Worm (Caenorhabditis elegans): ENCODE data around the gene mrps-9.

mrps-9 gene

DNA sequence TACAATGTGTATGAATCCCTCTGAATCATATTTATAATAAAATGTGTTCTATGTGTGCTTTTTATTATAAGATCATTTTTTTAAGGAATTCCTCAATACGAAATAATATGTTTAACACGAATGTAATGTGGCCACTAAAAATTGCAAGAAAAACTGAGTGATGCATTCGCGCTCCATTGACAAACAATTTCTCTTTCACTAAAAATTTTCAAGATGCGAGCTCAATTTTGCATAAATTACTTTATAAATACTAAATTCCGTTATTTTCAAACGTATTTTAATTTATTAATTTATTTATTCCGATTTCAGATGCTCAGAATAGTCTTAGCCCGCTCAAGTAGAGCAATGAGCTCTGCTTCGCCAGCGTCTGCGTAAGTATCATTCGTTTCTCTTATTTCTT is at the start of gene mrps-9:
mrps-9 (plus strand) TSS at position 310 of the 400 bp plus-strand sequence.
- no peak for TF ChIP-seq nhr-179 (tag; optimal IDR thresholded peaks at IDR 0.05)
- TF ChIP-seq mcd-1 (GFP tag; IDR thresholded peaks at IDR 0.05), result peak; percentile 86

DNA sequence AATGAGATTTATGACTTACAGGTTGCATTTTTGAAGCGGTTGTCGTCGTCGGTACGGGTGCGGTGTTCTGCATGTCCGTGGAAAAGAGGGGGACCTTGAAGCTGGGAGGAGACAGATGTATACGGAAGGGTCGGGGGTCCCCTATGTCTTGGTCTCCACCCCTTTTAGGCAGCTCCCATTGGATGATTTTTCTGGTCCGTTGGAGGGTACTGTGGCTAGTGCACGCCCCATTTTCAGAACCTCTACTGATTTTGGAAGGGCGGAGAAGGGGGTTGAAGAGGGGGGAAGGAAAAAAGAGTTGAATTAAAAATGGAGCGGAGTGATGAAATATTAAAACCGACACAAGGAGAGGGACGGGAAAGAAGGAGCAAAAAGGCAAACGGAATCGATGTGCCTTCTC is 49.6 kb upstream of the mrps-9 start, which contains the start of gene unc-86:
unc-86 (minus strand) TSS at position 113 of the 400 bp plus-strand sequence.
- TF ChIP-seq rpc-1 (optimal IDR thresholded peaks at IDR 0.05) (no peak), rpc-1 (tag; optimal IDR thresholded peaks at IDR 0.05) (no peak)

ce11 chrIII:8217919-8218318 is 47.9 kb upstream of the mrps-9 start, which contains the start of gene C30A5.16:
TSS of gene C30A5.16 (plus strand) at chrIII:8218219.
- TF ChIP-seq hmg-1.2 (GFP tag; IDR thresholded peaks at IDR 0.05), result no peak
- TF ChIP-seq unc-130 (GFP tag; optimal IDR thresholded peaks at IDR 0.05), result no peak
- TF ChIP-seq lsl-1 (GFP tag; optimal IDR thresholded peaks at IDR 0.05), result no peak
- TF ChIP-seq F49E8.2 (tag; optimal IDR thresholded peaks at IDR 0.05; ENCODE audit: insufficient read depth), result no peak
- no peak for TF ChIP-seq aptf-2 (GFP tag; conservative IDR thresholded peaks at IDR 0.05)
- TF ChIP-seq F37B4.10 (GFP tag; IDR thresholded peaks at IDR 0.05), result no peak
- TF ChIP-seq T07F8.4 (tag; optimal IDR thresholded peaks at IDR 0.05), result no peak
- TF ChIP-seq athp-1 (tag; optimal IDR thresholded peaks at IDR 0.05), result no peak
- no peak for TF ChIP-seq madf-10 (tag; optimal IDR thresholded peaks at IDR 0.05)
- no peak for TF ChIP-seq die-1 (tag; optimal IDR thresholded peaks at IDR 0.05)
- no peak for TF ChIP-seq ztf-28 (GFP tag; IDR thresholded peaks at IDR 0.05)
- TF ChIP-seq ets-4 (GFP tag; optimal IDR thresholded peaks at IDR 0.05), result no peak
- no peak for TF ChIP-seq him-1 (tag; optimal IDR thresholded peaks at IDR 0.05)
- TF ChIP-seq ztf-25 (GFP tag; IDR thresholded peaks at IDR 0.05), result no peak
- TF ChIP-seq lin-26 (GFP tag; IDR thresholded peaks at IDR 0.05), result no peak

ce11 chrIII:8220081-8220480 is 45.8 kb upstream of the mrps-9 start:
- TF ChIP-seq lin-40 (tag; optimal IDR thresholded peaks at IDR 0.05), result no peak
- no peak for TF ChIP-seq efl-1 (GFP tag; optimal IDR thresholded peaks at IDR 0.05)
- no peak for TF ChIP-seq him-1 (tag; optimal IDR thresholded peaks at IDR 0.05)
- TF ChIP-seq cebp-2 (GFP tag; IDR thresholded peaks at IDR 0.05), result no peak
- no peak for TF ChIP-seq aptf-2 (GFP tag; conservative IDR thresholded peaks at IDR 0.05)
- TF ChIP-seq madf-3 (GFP tag; IDR thresholded peaks at IDR 0.05), result no peak

ce11 chrIII:8224769-8225168 is 41.1 kb upstream of the mrps-9 start, which contains the start of gene mob-4:
TSS of gene mob-4 (plus strand) at chrIII:8225097.
- TF ChIP-seq B0019.2 (GFP tag; conservative IDR thresholded peaks at IDR 0.05) (no peak), attf-3 (GFP tag; conservative IDR thresholded peaks at IDR 0.05) (peak; percentile 88)

DNA sequence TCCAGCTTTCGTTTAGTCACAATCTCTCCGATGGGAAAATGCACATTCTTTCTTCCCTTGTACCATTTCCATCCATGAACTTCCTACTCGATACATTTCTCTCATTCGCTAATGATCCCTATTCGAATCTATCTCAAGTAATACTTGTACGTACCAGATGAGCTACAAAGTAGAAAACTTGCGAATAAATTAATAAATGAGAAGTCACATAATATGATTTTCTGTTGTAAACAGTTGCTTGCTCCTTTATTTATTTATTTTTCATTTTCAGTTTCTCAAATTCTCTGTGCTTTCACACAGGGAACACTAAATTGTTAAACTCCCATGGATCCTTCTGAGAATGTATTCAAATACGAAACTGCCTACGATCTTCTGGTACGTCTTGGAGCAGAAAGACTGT is 39.7 kb upstream of the mrps-9 start, which contains the start of gene rfs-1:
rfs-1 (plus strand) TSS at position 301 of the 400 bp plus-strand sequence.
- TF ChIP-seq unc-130 (GFP tag; optimal IDR thresholded peaks at IDR 0.05), result no peak
- no peak for TF ChIP-seq attf-6 (GFP tag; IDR thresholded peaks at IDR 0.05)
- no peak for TF ChIP-seq bed-1 (GFP tag; IDR thresholded peaks at IDR 0.05)
- TF ChIP-seq madf-3 (GFP tag; IDR thresholded peaks at IDR 0.05), result 0 out of 2 replicates have a peak, but pooled peaks have one; percentile 40
- TF ChIP-seq mes-4 (tag; optimal IDR thresholded peaks at IDR 0.05), result no peak
- TF ChIP-seq B0336.3 (GFP tag; IDR thresholded peaks at IDR 0.05), result peak; percentile 55; the same call in 1 of the 2 replicates
- no peak for TF ChIP-seq rec-8 (tag; optimal IDR thresholded peaks at IDR 0.05)
